Fruit fly (Drosophila melanogaster) whole organism, embryonic: ENCODE results near the gene cnir.

Source experiments
- CG14965 ChIP-seq: fragments of 200-800 bp; sonication (Bioruptor generic); optimal IDR thresholded peaks from 2 replicates; lab custom pipeline; 2016; ENCODE audit warnings: missing biosample characterization, missing genetic modification characterization, borderline replicate concordance
- CG3065 ChIP-seq: fragments of 200-800 bp; sonication (Bioruptor generic); optimal IDR thresholded peaks from 2 replicates; lab custom pipeline; 2016; ENCODE audit warnings: missing biosample characterization, missing genetic modification characterization
- CG8478 ChIP-seq: fragments of >200 bp; optimal IDR thresholded peaks from 2 replicates; lab custom pipeline; 2018
- row ChIP-seq: fragments of 200-800 bp; sonication (Bioruptor generic); IDR thresholded peaks from 3 replicates; pipeline ENCODE4 v1.3.6; 2022; ENCODE audit warnings: missing biosample characterization, missing genetic modification characterization
- tna ChIP-seq: fragments of 200-800 bp; sonication (Bioruptor generic); IDR thresholded peaks from 2 replicates; pipeline ENCODE4 v1.3.6; 2022; ENCODE audit warnings: missing biosample characterization, missing genetic modification characterization; ENCODE audit not compliant: partially characterized antibody

DNA sequence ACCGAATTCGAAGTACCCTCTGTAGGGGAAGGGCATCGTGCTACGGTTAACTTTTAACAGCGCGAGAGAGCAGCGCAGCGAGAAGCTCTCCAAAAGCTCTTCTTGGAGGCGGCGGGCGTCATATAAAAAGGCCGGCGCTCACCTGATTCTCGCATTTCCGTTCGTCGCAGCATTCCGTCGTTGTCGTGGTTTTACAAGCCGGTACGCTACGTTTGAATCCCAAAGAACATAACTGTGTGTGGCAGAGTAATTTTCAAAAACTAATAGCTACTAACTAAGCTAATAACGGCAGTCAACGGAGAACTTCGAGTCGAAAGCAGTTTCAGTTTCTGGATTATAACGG, 16.8 kb upstream of the cnir start, which contains the start of gene FASN1:
- TF ChIP-seq row (no peak), CG8478 (lab: Kevin White, UChicago) (no peak), tna (GFP tag; lab: Robert Waterston, UW) (peak; percentile 45; the same call in 1 of the 2 replicates), CG14965 (no peak), CG3065 (GFP tag; lab: Kevin White, UChicago) (no peak)
